Fruit fly (Drosophila melanogaster): ENCODE measurements around the gene Reg-2.

DNA sequence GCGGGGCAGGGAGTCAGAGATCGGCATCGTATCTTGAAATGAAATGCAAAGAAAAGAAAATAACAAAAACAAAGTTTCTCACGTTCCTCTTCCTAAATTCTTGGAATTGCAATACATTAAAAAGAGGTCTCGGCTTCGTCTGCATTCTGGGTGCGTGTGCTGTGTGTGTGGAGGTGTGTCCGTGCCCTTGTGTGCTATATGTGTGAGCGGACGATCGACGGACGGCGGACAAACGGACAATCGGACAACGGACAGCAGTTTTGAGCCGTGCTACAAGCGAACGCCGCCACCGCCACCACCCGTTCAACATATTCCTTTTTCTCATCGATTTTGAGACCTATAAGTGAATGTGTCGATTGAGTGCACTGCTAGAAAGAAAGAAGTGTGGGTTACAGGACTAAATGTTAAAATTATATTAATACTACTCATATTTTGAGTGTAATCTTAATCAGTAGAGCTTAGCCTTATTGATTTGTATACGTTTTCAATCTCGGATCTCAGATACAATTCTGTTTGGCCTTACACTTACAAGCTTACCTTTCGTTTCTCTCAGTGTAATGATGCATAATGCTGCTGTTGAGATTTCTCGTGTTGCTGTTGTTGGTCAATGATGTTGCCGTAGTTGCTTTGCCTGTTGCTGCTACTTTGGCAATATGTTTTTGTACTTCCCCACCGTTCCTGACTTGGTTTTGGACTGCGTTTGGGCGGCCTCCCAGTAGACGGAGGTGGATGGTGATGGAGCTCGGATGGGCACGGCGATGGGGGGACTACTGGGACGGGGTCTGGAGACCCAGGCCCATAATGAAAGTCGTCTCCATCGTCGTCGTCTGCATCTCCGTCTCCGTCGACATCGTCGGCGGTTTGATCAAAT, 15.0 kb upstream of the Reg-2 start:
- TF ChIP-seq Mnt (GFP tag; optimal IDR thresholded peaks at IDR 0.05) (no peak), ovo (GFP tag; optimal IDR thresholded peaks at IDR 0.05) (no peak), tj (GFP tag; optimal IDR thresholded peaks at IDR 0.05) (no peak), cic (GFP tag; optimal IDR thresholded peaks at IDR 0.05) (no peak), cnc (optimal IDR thresholded peaks at IDR 0.05) (no peak), Crg-1 (GFP tag; optimal IDR thresholded peaks at IDR 0.05) (no peak), CG33017 (tag; optimal IDR thresholded peaks at IDR 0.05) (no peak), CG14711 (tag; optimal IDR thresholded peaks at IDR 0.05) (no peak), CG5204 (GFP tag; optimal IDR thresholded peaks at IDR 0.05) (no peak)
